Worm (Caenorhabditis elegans) whole organism, L1 larva: ENCODE results near the gene pkc-3.
A peak's percentile ranks its signal among the peaks of the same experiment; 100 is the strongest.

Source experiments
- C34B4.2 ChIP-seq: sonication (generic microtip); optimal IDR thresholded peaks from 2 replicates; lab custom pipeline; 2017; ENCODE audit warnings: mild to moderate bottlenecking, missing genetic modification characterization, missing compliant biosample characterization
- F16B12.6 ChIP-seq: fragments of 150-350 bp; optimal IDR thresholded peaks from 2 replicates; lab custom pipeline; 2014; ENCODE audit warnings: missing biosample characterization, missing genetic modification characterization
- Y116A8C.19 ChIP-seq: sonication (generic microtip); optimal IDR thresholded peaks from 2 replicates; lab custom pipeline; 2016; ENCODE audit warnings: missing compliant biosample characterization, missing genetic modification characterization, borderline replicate concordance
- aha-1 ChIP-seq: fragments of 150-350 bp; optimal IDR thresholded peaks from 2 replicates; lab custom pipeline; 2014; ENCODE audit warnings: missing biosample characterization, missing genetic modification characterization
- ceh-63 ChIP-seq: fragments of 200-800 bp; sonication (Bioruptor generic); optimal IDR thresholded peaks from 2 replicates; lab custom pipeline; 2018; ENCODE audit warnings: mild to moderate bottlenecking, missing genetic modification characterization, missing compliant biosample characterization
- ceh-8 ChIP-seq: fragments of 200-800 bp; sonication (Bioruptor generic); optimal IDR thresholded peaks from 2 replicates; lab custom pipeline; 2018; ENCODE audit warnings: mild to moderate bottlenecking, missing genetic modification characterization, moderate library complexity, missing compliant biosample characterization
- ceh-82 ChIP-seq, 3 experiments: fragments of 150-350 bp in 1 of 3; sonication (generic microtip) in 2 of 3; optimal IDR thresholded peaks; 2 replicates each; lab custom pipeline; 2014 to 2017; ENCODE audit warnings: missing biosample characterization in 3 of 3, missing genetic modification characterization in 3 of 3
- ceh-88 ChIP-seq: fragments of 200-800 bp; sonication (Bioruptor generic); IDR thresholded peaks from 2 replicates; pipeline ENCODE4 v1.3.6; 2022; ENCODE audit warnings: missing genetic modification characterization, missing compliant biosample characterization
- dpl-1 ChIP-seq, 3 experiments: fragments of 150-350 bp in 2 of 3; sonication (generic microtip) in 1 of 3; optimal IDR thresholded peaks; 2 replicates each; lab custom pipeline; 2014 to 2017; ENCODE audit warnings: missing biosample characterization in 3 of 3, missing genetic modification characterization in 3 of 3, missing genetic modification reagents in 3 of 3
- dsc-1 ChIP-seq: sonication (generic microtip); optimal IDR thresholded peaks from 2 replicates; lab custom pipeline; 2016; ENCODE audit warnings: mild to moderate bottlenecking, missing genetic modification characterization, missing compliant biosample characterization
- efl-1 ChIP-seq, 4 experiments: fragments of 150-350 bp; optimal IDR thresholded peaks in 3 of 4; peaks in 1 of 4; 1 replicate in 1 of 4; 2 replicates in 3 of 4; lab custom pipeline; 2014; ENCODE audit warnings: missing biosample characterization in 2 of 4, missing genetic modification characterization in 2 of 4, missing genetic modification reagents in 2 of 4
- egl-27 ChIP-seq, 2 experiments: fragments of 150-350 bp in 1 of 2; sonication (generic microtip); optimal IDR thresholded peaks; 3 replicates each; lab custom pipeline; 2017 to 2018; ENCODE audit warnings: missing biosample characterization in 2 of 2, missing genetic modification characterization in 2 of 2, missing genetic modification reagents in 2 of 2
- elt-2 ChIP-seq: sonication (generic microtip); optimal IDR thresholded peaks from 2 replicates; lab custom pipeline; 2016; ENCODE audit warnings: missing genetic modification characterization, mild to moderate bottlenecking, inconsistent platforms, missing compliant biosample characterization, missing genetic modification reagents
- elt-3 ChIP-seq, 6 experiments: fragments of 150-350 bp in 1 of 6; sonication (generic microtip); optimal IDR thresholded peaks; 2 replicates each; lab custom pipeline; 2017 to 2018; ENCODE audit warnings: missing biosample characterization in 6 of 6, missing genetic modification characterization in 6 of 6, inconsistent platforms in 1 of 6
- fkh-10 ChIP-seq: sonication (generic microtip); optimal IDR thresholded peaks from 2 replicates; lab custom pipeline; 2017; ENCODE audit warnings: missing biosample characterization, missing genetic modification reagents, missing genetic modification characterization
- fkh-4 ChIP-seq: sonication (generic microtip); optimal IDR thresholded peaks from 2 replicates; lab custom pipeline; 2016; ENCODE audit warnings: missing compliant biosample characterization, missing genetic modification characterization, borderline replicate concordance
- fkh-8 ChIP-seq: sonication (generic microtip); optimal IDR thresholded peaks from 2 replicates; lab custom pipeline; 2016; ENCODE audit warnings: mild to moderate bottlenecking, missing genetic modification characterization, missing compliant biosample characterization
- hpl-2 ChIP-seq: fragments of 150-350 bp; optimal IDR thresholded peaks from 2 replicates; lab custom pipeline; 2014; ENCODE audit warnings: missing biosample characterization, missing genetic modification reagents, missing genetic modification characterization
- irx-1 ChIP-seq: sonication (generic microtip); optimal IDR thresholded peaks from 2 replicates; lab custom pipeline; 2016; ENCODE audit warnings: missing genetic modification characterization, missing compliant biosample characterization
- lin-13 ChIP-seq: fragments of 150-350 bp; optimal IDR thresholded peaks from 2 replicates; lab custom pipeline; 2014; ENCODE audit warnings: missing biosample characterization, missing genetic modification reagents, missing genetic modification characterization
- lin-15B ChIP-seq: fragments of 150-350 bp; sonication (generic microtip); optimal IDR thresholded peaks from 3 replicates; lab custom pipeline; 2014; ENCODE audit warnings: missing biosample characterization, missing genetic modification characterization
- lin-35 ChIP-seq, 2 experiments: fragments of 150-350 bp; optimal IDR thresholded peaks; 2 replicates each; lab custom pipeline; 2014; ENCODE audit warnings: missing biosample characterization in 2 of 2, missing genetic modification characterization in 2 of 2, missing genetic modification reagents in 2 of 2
- lir-3 ChIP-seq: sonication (generic microtip); optimal IDR thresholded peaks from 2 replicates; lab custom pipeline; 2016; ENCODE audit warnings: mild to moderate bottlenecking, missing genetic modification characterization, moderate library complexity, missing compliant biosample characterization; ENCODE audit not compliant: poor library complexity
- mdl-1 ChIP-seq, 2 experiments: fragments of 150-350 bp; optimal IDR thresholded peaks; 2 replicates each; lab custom pipeline; 2014 to 2017; ENCODE audit warnings: missing biosample characterization in 2 of 2, missing genetic modification characterization in 2 of 2, inconsistent platforms in 1 of 2
- nhr-12 ChIP-seq: sonication (generic microtip); optimal IDR thresholded peaks from 2 replicates; lab custom pipeline; 2017; ENCODE audit warnings: missing biosample characterization, missing genetic modification characterization
- nhr-19 ChIP-seq: fragments of 200-800 bp; sonication (Bioruptor generic); conservative IDR thresholded peaks from 2 replicates; pipeline ENCODE4 v1.3.6; 2022; ENCODE audit warnings: missing genetic modification characterization, missing compliant biosample characterization
- nhr-237 ChIP-seq: fragments of 150-350 bp; optimal IDR thresholded peaks from 2 replicates; lab custom pipeline; 2014; ENCODE audit warnings: missing biosample characterization, missing genetic modification characterization
- nhr-28 ChIP-seq: fragments of 150-350 bp; optimal IDR thresholded peaks from 2 replicates; lab custom pipeline; 2014; ENCODE audit warnings: missing biosample characterization, missing genetic modification characterization
- nhr-71 ChIP-seq: sonication (generic microtip); optimal IDR thresholded peaks from 2 replicates; lab custom pipeline; 2016; ENCODE audit warnings: mild to moderate bottlenecking, missing genetic modification characterization, moderate library complexity, missing compliant biosample characterization
- nhr-76 ChIP-seq: sonication (generic microtip); optimal IDR thresholded peaks from 2 replicates; lab custom pipeline; 2017; ENCODE audit warnings: missing biosample characterization, missing genetic modification characterization
- nhr-77 ChIP-seq: fragments of 150-350 bp; optimal IDR thresholded peaks from 2 replicates; lab custom pipeline; 2014; ENCODE audit warnings: missing biosample characterization, missing genetic modification characterization
- nhr-84 ChIP-seq: sonication (generic microtip); optimal IDR thresholded peaks from 2 replicates; lab custom pipeline; 2017; ENCODE audit warnings: missing biosample characterization, missing genetic modification characterization
- nhr-85 ChIP-seq: sonication (generic microtip); peaks from one replicate; lab custom pipeline; 2016; ENCODE audit warnings: missing genetic modification characterization, inconsistent platforms, missing compliant biosample characterization
- pqm-1 ChIP-seq: sonication (generic microtip); optimal IDR thresholded peaks from 3 replicates; lab custom pipeline; 2017; ENCODE audit warnings: missing biosample characterization, missing genetic modification characterization
- rnt-1 ChIP-seq: sonication (generic microtip); optimal IDR thresholded peaks from 2 replicates; lab custom pipeline; 2016; ENCODE audit warnings: mild to moderate bottlenecking, missing genetic modification characterization, moderate library complexity, missing compliant biosample characterization
- skn-1 ChIP-seq: fragments of 150-350 bp; optimal IDR thresholded peaks from 2 replicates; lab custom pipeline; 2014; ENCODE audit warnings: missing biosample characterization, missing genetic modification characterization
- snu-23 ChIP-seq: sonication (generic microtip); optimal IDR thresholded peaks from 2 replicates; lab custom pipeline; 2016; ENCODE audit warnings: missing genetic modification characterization, missing compliant biosample characterization
- sox-4 ChIP-seq: sonication (generic microtip); optimal IDR thresholded peaks from 2 replicates; lab custom pipeline; 2016; ENCODE audit warnings: missing genetic modification characterization, missing compliant biosample characterization
- tbx-2 ChIP-seq: sonication (generic microtip); optimal IDR thresholded peaks from 2 replicates; lab custom pipeline; 2016; ENCODE audit warnings: missing genetic modification characterization, missing compliant biosample characterization
- tlp-1 ChIP-seq: fragments of 150-350 bp; optimal IDR thresholded peaks from 2 replicates; lab custom pipeline; 2014; ENCODE audit warnings: missing biosample characterization, missing genetic modification characterization
- unc-130 ChIP-seq: fragments of 150-350 bp; optimal IDR thresholded peaks from 2 replicates; lab custom pipeline; 2017; ENCODE audit warnings: missing biosample characterization, missing genetic modification characterization, inconsistent platforms
- unc-86 ChIP-seq: sonication (generic microtip); optimal IDR thresholded peaks from 2 replicates; lab custom pipeline; 2016; ENCODE audit warnings: missing genetic modification characterization, missing compliant biosample characterization
- xbp-1 ChIP-seq: sonication (generic microtip); optimal IDR thresholded peaks from 2 replicates; lab custom pipeline; 2016; ENCODE audit warnings: missing genetic modification characterization, missing compliant biosample characterization

The pkc-3 gene

DNA sequence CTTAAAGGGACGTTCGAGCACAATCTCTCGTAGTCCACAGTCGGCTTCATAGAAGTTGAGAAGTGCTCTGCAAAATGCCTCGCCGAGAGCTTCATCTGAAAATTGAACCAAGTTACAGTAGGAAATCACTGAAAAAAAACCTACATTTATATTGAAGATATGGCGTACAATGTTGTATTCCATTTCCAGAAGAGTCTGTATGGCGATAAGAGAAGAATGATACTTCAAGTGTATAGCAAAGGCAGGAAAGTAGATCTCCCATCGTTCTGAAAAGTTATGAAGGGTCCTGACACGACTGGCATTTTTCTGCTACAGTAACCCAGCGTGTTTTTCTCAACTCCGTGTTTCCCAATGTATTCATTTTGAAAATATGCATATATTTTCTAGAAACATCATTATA is 4.5 kb downstream of the pkc-3 start:
- TF ChIP-seq efl-1 (optimal IDR thresholded peaks at IDR 0.05; lab: Kevin White, UChicago) (no peak), efl-1 (GFP tag; optimal IDR thresholded peaks at IDR 0.05 in 1 of 2; lab: Kevin White, UChicago) (peak in 1 of 2 experiments; percentile 61), lir-3 (tag; lab: Kevin White, UChicago) (no peak), nhr-77 (no peak), tbx-2 (tag; lab: Kevin White, UChicago) (no peak)

DNA sequence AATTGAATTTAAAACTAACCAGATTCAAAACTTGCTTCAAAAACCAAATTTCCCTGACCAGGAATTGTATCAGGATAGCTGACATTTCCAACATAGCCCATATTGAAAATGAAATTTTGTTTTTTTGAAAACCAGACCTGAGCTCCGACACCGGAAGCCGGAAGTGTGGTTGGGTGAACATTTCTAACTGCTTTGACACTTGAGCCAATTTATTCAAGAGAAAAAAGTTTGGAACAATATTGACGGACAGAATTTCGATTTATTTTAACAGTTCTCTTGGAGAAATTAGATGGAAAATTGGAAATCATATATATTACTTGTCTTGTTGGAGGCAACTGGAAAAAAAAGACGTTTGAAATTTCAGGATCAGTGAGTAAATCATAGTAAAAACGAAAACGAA is 7.4 kb downstream of the pkc-3 start, which contains the start of gene ccpp-6:
Gene ccpp-6 (minus strand): TSS at position 101 of the 400 bp plus-strand sequence.
- TF ChIP-seq efl-1 (optimal IDR thresholded peaks at IDR 0.05; lab: Kevin White, UChicago) (no peak), efl-1 (GFP tag; optimal IDR thresholded peaks at IDR 0.05 in 1 of 2; lab: Kevin White, UChicago) (peak in 1 of 2 experiments; percentile 3), Y116A8C.19 (tag; lab: Kevin White, UChicago) (no peak)

DNA sequence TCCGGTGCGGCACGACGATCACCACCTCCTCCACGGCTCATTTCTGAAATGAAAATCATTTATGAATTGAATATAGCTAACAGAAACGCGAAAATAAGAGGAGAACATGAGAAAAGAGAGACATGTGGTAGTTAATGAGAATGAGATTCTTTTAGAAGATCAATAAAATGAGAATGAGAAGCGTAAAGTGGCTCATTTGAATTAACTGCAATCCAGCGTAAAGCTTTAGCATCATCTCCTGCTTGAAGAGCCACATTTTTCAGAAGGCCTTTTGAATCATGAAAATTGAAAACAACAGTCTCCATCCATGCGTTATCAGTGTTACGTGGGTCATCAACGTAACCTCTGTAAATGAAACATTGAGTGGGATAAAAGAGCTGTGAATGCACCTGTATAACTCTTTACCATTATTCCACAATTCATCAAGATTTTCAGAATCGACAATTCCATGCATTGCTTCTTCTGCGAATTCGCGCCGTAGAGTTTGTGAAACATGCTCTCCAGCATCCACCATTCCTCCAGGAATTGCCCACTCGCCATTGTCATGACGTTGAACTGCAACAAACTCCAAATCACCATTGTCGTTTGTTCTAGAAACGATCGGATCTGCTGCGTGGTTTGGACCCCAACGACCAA is 9.1 kb downstream of the pkc-3 start, which contains the start of gene rsp-4:
Gene rsp-4 (minus strand): TSS at position 51 of the 636 bp plus-strand sequence.
- TF ChIP-seq nhr-85 (tag; lab: Kevin White, UChicago) (peak; percentile 29), efl-1 (optimal IDR thresholded peaks at IDR 0.05; lab: Kevin White, UChicago) (no peak), efl-1 (GFP tag; optimal IDR thresholded peaks at IDR 0.05 in 1 of 2; lab: Kevin White, UChicago) (peak in 1 of 2 experiments; percentile 4), nhr-19 (no peak), ceh-63 (GFP tag; lab: Kevin White, UChicago) (peak; percentile 16)

DNA sequence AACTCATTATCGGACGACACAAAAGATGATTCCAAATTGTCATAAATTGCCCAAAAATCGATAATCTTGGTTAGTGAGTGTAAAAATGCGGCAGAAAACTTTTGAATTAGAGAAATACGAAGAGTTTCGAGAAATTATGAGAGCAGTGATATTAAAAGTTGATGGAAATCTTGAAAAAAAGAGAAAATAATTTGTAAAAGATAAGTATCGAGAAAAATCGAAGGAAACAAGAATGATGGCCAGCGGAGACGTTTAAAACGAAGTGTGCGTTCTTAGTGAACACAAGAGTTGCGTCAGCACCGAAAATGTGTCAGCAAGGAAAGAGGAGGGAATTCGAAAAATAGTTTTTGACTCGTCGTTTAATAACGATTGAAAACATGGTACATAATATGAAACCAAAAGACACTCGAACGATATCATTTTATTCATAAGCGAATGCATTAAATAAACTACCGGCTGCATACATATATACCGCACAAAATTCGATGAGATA is 10.1 kb downstream of the pkc-3 start, which contains the start of gene ndx-6:
Gene ndx-6 (minus strand): TSS at position 51 of the 493 bp plus-strand sequence.
- TF ChIP-seq nhr-77 (peak; percentile 52), F16B12.6 (tag; lab: Kevin White, UChicago) (peak; percentile 67), nhr-76 (no peak), xbp-1 (peak; percentile 88), mdl-1 (tag; optimal IDR thresholded peaks at IDR 0.05; lab: Kevin White, UChicago) (peak in 1 of 2 experiments; percentile 65), efl-1 (optimal IDR thresholded peaks at IDR 0.05; lab: Kevin White, UChicago) (peak; percentile 92 to 99), efl-1 (GFP tag; optimal IDR thresholded peaks at IDR 0.05 in 1 of 2; lab: Kevin White, UChicago) (peak; percentile 98 to 100), irx-1 (peak; percentile 47), elt-3 (tag; optimal IDR thresholded peaks at IDR 0.05; lab: Kevin White, UChicago) (peak in 2 of 6 experiments; percentile 73 to 87), elt-2 (tag; lab: Kevin White, UChicago) (peak; percentile 86), egl-27 (tag; optimal IDR thresholded peaks at IDR 0.05; lab: Kevin White, UChicago) (no peak), fkh-10 (peak; percentile 46), pqm-1 (no peak), hpl-2 (GFP tag; lab: Kevin White, UChicago) (no peak), ceh-88 (GFP tag; lab: Robert Waterston, UW) (no peak), tlp-1 (tag; lab: Kevin White, UChicago) (no peak), nhr-85 (tag; lab: Kevin White, UChicago) (peak; percentile 93), nhr-71 (tag; lab: Kevin White, UChicago) (peak; percentile 90), dpl-1 (GFP tag; optimal IDR thresholded peaks at IDR 0.05; lab: Kevin White, UChicago) (peak; percentile 99), rnt-1 (peak; percentile 93), nhr-12 (tag; lab: Kevin White, UChicago) (no peak), snu-23 (peak; percentile 93), nhr-28 (tag; lab: Kevin White, UChicago) (no peak), aha-1 (tag; lab: Kevin White, UChicago) (no peak), C34B4.2 (no peak), dsc-1 (tag; lab: Kevin White, UChicago) (peak; percentile 88), lin-13 (GFP tag; lab: Kevin White, UChicago) (peak; percentile 77), lin-15B (tag; lab: Kevin White, UChicago) (peak; percentile 59), ceh-8 (GFP tag; lab: Kevin White, UChicago) (no peak), unc-86 (tag; lab: Kevin White, UChicago) (peak; percentile 76), skn-1 (tag; lab: Kevin White, UChicago) (peak; percentile 82), nhr-237 (no peak), fkh-4 (tag; lab: Kevin White, UChicago) (no peak), lin-35 (GFP tag; optimal IDR thresholded peaks at IDR 0.05; lab: Kevin White, UChicago) (peak; percentile 99 to 100), ceh-82 (tag; optimal IDR thresholded peaks at IDR 0.05; lab: Kevin White, UChicago) (peak; percentile 81 to 88 (median 84)), unc-130 (tag; lab: Kevin White, UChicago) (peak; percentile 83), nhr-84 (tag; lab: Kevin White, UChicago) (no peak), ceh-63 (GFP tag; lab: Kevin White, UChicago) (no peak), sox-4 (tag; lab: Kevin White, UChicago) (peak; percentile 32), fkh-8 (tag; lab: Kevin White, UChicago) (peak; percentile 80)
